Worm (Caenorhabditis elegans): Measurements from ENCODE around the gene str-90.

The str-90 gene

ce11 chrV:8144515-8144914 lies 41.5 kb downstream of the str-90 start:
- TF ChIP-seq unc-62 (GFP tag; optimal IDR thresholded peaks at IDR 0.05 in 1 of 2) = peak in 1 of 2 experiments; percentile 95
- no peak for TF ChIP-seq unc-62 (tag; optimal IDR thresholded peaks at IDR 0.05)
- no peak for TF ChIP-seq lin-38 (GFP tag; IDR thresholded peaks at IDR 0.05)

ce11 chrV:8145329-8145728 lies 42.3 kb downstream of the str-90 start, which contains the start of gene D1014.13:
TSS of gene D1014.13 (plus strand) at chrV:8145629.
- peak in 1 of 2 experiments; percentile 74 for TF ChIP-seq unc-62 (GFP tag; optimal IDR thresholded peaks at IDR 0.05 in 1 of 2)
- TF ChIP-seq unc-62 (tag; optimal IDR thresholded peaks at IDR 0.05) = no peak
- no peak for TF ChIP-seq skn-1 (tag; optimal IDR thresholded peaks at IDR 0.05)

ce11 chrV:8155743-8156142 lies 52.7 kb downstream of the str-90 start:
- TF ChIP-seq F10B5.3 (tag; optimal IDR thresholded peaks at IDR 0.05) (no peak), daf-8 (GFP tag; IDR thresholded peaks at IDR 0.05) (no peak), tag-97 (GFP tag; IDR thresholded peaks at IDR 0.05) (no peak), zip-2 (tag; optimal IDR thresholded peaks at IDR 0.05) (no peak), hlh-30 (tag; optimal IDR thresholded peaks at IDR 0.05; ENCODE audit: insufficient read depth) (no peak), snpc-4 (tag; optimal IDR thresholded peaks at IDR 0.05) (no peak), snpc-1.2 (GFP tag; IDR thresholded peaks at IDR 0.05) (no peak), lim-7 (GFP tag; IDR thresholded peaks at IDR 0.05) (no peak), dve-1 (tag; optimal IDR thresholded peaks at IDR 0.05; ENCODE audit: insufficient read depth) (no peak)

Measured in whole organism, L4 larva.